Fruit fly (Drosophila melanogaster) whole organism, embryonic: ENCODE results near the gene CG4629.

Source experiments
- Abd-B ChIP-seq: fragments of 200-800 bp; sonication (Bioruptor generic); optimal IDR thresholded peaks from 2 replicates; lab custom pipeline; 2018; ENCODE audit warnings: missing biosample characterization, mild to moderate bottlenecking, missing genetic modification characterization, moderate library complexity
- Antp ChIP-seq: fragments of 200-800 bp; sonication (Bioruptor generic); optimal IDR thresholded peaks from 3 replicates; lab custom pipeline; 2016; ENCODE audit warnings: missing biosample characterization, missing genetic modification characterization
- Asciz ChIP-seq: fragments of 200-800 bp; sonication (Bioruptor generic); optimal IDR thresholded peaks from 2 replicates; lab custom pipeline; 2017; ENCODE audit warnings: missing biosample characterization, mild to moderate bottlenecking, missing genetic modification characterization, missing genetic modification reagents
- CG1024 ChIP-seq: fragments of 200-800 bp; sonication (Bioruptor generic); IDR thresholded peaks from 2 replicates; pipeline ENCODE4 v1.3.6; 2022; ENCODE audit warnings: missing biosample characterization, missing genetic modification characterization
- CG11093 ChIP-seq: fragments of 200-800 bp; sonication (Bioruptor generic); IDR thresholded peaks from 3 replicates; pipeline ENCODE4 v1.3.6; 2022; ENCODE audit warnings: missing biosample characterization, missing genetic modification characterization
- CG15479 ChIP-seq: fragments of 200-800 bp; sonication (Bioruptor generic); optimal IDR thresholded peaks from 3 replicates; lab custom pipeline; 2019; ENCODE audit warnings: missing biosample characterization, mild to moderate bottlenecking, missing genetic modification characterization, moderate library complexity
- CG16813 ChIP-seq: fragments of 200-800 bp; sonication (Bioruptor generic); IDR thresholded peaks from 3 replicates; pipeline ENCODE4 v1.3.6; 2022; ENCODE audit warnings: missing biosample characterization, missing genetic modification characterization; ENCODE audit not compliant: partially characterized antibody
- CG31224 ChIP-seq: fragments of 200-800 bp; sonication (Bioruptor generic); IDR thresholded peaks from 2 replicates; pipeline ENCODE4 v1.3.6; 2022; ENCODE audit warnings: missing biosample characterization, missing genetic modification characterization
- CG31388 ChIP-seq: fragments of 200-800 bp; sonication (Bioruptor generic); optimal IDR thresholded peaks from 2 replicates; lab custom pipeline; 2016; ENCODE audit warnings: missing biosample characterization, missing genetic modification characterization
- CG32532 ChIP-seq: fragments of 200-800 bp; sonication (Bioruptor generic); IDR thresholded peaks from 2 replicates; pipeline ENCODE4 v1.3.6; 2022; ENCODE audit warnings: missing biosample characterization, missing genetic modification characterization
- CG34422 ChIP-seq: fragments of 200-800 bp; sonication (Bioruptor generic); IDR thresholded peaks from 3 replicates; pipeline ENCODE4 v1.3.6; 2022; ENCODE audit warnings: missing biosample characterization, missing genetic modification characterization
- CG4360 ChIP-seq: fragments of 200-800 bp; sonication (Bioruptor generic); IDR thresholded peaks from 2 replicates; pipeline ENCODE4 v1.3.6; 2022; ENCODE audit warnings: missing biosample characterization, missing genetic modification characterization
- CG4404 ChIP-seq: fragments of 200-800 bp; sonication (Bioruptor generic); IDR thresholded peaks from 2 replicates; pipeline ENCODE4 v1.3.6; 2022; ENCODE audit warnings: missing biosample characterization, missing genetic modification characterization
- CG4617 ChIP-seq: fragments of 200-800 bp; sonication (Bioruptor generic); optimal IDR thresholded peaks from 3 replicates; lab custom pipeline; 2016; ENCODE audit warnings: missing biosample characterization, missing genetic modification characterization, borderline replicate concordance
- CG6254 ChIP-seq: fragments of 200-800 bp; sonication (Bioruptor generic); optimal IDR thresholded peaks from 3 replicates; lab custom pipeline; 2017; ENCODE audit warnings: mild to moderate bottlenecking, missing biosample characterization, missing genetic modification reagents, missing genetic modification characterization
- CG7357 ChIP-seq: fragments of 200-800 bp; sonication (Bioruptor generic); IDR thresholded peaks from 3 replicates; pipeline ENCODE4 v1.3.6; 2022; ENCODE audit warnings: missing biosample characterization, missing genetic modification characterization
- Chrac-16 ChIP-seq: fragments of 200-800 bp; sonication (Bioruptor generic); optimal IDR thresholded peaks from 3 replicates; lab custom pipeline; 2016; ENCODE audit warnings: missing biosample characterization, missing genetic modification characterization
- Doc2 ChIP-seq: fragments of 200-800 bp; sonication (Bioruptor generic); IDR thresholded peaks from 2 replicates; pipeline ENCODE4 v1.3.6; 2022; ENCODE audit warnings: missing biosample characterization, missing genetic modification characterization
- Eip74EF ChIP-seq, 2 experiments: fragments of 200-800 bp in 1 of 2; fragments of >200 bp in 1 of 2; sonication (Bioruptor generic) in 1 of 2; optimal IDR thresholded peaks; 2 replicates each; lab custom pipeline; 2017 to 2019; ENCODE audit warnings: missing biosample characterization in 2 of 2, missing genetic modification characterization in 2 of 2, mild to moderate bottlenecking in 1 of 2, moderate library complexity in 1 of 2
- Fer3 ChIP-seq: fragments of 200-800 bp; sonication (Bioruptor generic); optimal IDR thresholded peaks from 2 replicates; lab custom pipeline; 2018; ENCODE audit warnings: missing biosample characterization, mild to moderate bottlenecking, missing genetic modification characterization, moderate library complexity
- Hr3 ChIP-seq: fragments of 200-800 bp; sonication (Bioruptor generic); optimal IDR thresholded peaks from 3 replicates; lab custom pipeline; 2016; ENCODE audit warnings: missing biosample characterization, missing genetic modification characterization
- MESR4 ChIP-seq: fragments of 200-800 bp; sonication (Bioruptor generic); optimal IDR thresholded peaks from 2 replicates; lab custom pipeline; 2018; ENCODE audit warnings: missing biosample characterization, mild to moderate bottlenecking, missing genetic modification characterization, moderate library complexity
- MTF-1 ChIP-seq: fragments of 200-800 bp; sonication (Bioruptor generic); optimal IDR thresholded peaks from 2 replicates; lab custom pipeline; 2018; ENCODE audit warnings: missing biosample characterization, mild to moderate bottlenecking, missing genetic modification characterization, borderline replicate concordance
- Med ChIP-seq: fragments of 200-800 bp; sonication (Bioruptor generic); peaks from one replicate; lab custom pipeline; 2016; ENCODE audit warnings: missing biosample characterization, missing genetic modification characterization, mild to moderate bottlenecking, inconsistent platforms, moderate library complexity
- Nf-YC ChIP-seq: fragments of 200-800 bp; optimal IDR thresholded peaks from 3 replicates; lab custom pipeline; 2019; ENCODE audit warnings: missing biosample characterization, mild to moderate bottlenecking, missing genetic modification characterization, moderate library complexity
- Sin3A ChIP-seq: fragments of >200 bp; optimal IDR thresholded peaks from 2 replicates; lab custom pipeline; 2018
- Six4 ChIP-seq: fragments of 200-800 bp; sonication (Bioruptor generic); optimal IDR thresholded peaks from 2 replicates; lab custom pipeline; 2016; ENCODE audit warnings: missing biosample characterization, missing genetic modification characterization
- Sry-δ ChIP-seq: fragments of 200-800 bp; sonication (Bioruptor generic); optimal IDR thresholded peaks from 2 replicates; lab custom pipeline; 2016; ENCODE audit warnings: missing biosample characterization, missing genetic modification characterization
- TFAM ChIP-seq: fragments of 200-800 bp; sonication (Bioruptor generic); optimal IDR thresholded peaks from 2 replicates; lab custom pipeline; 2017; ENCODE audit warnings: missing biosample characterization, missing genetic modification characterization, inconsistent platforms
- Vsx1 ChIP-seq: fragments of 200-800 bp; sonication (Bioruptor generic); optimal IDR thresholded peaks from 2 replicates; lab custom pipeline; 2017; ENCODE audit warnings: missing biosample characterization, mild to moderate bottlenecking, missing genetic modification characterization, missing genetic modification reagents
- YL-1 ChIP-seq: fragments of 200-800 bp; sonication (Bioruptor generic); optimal IDR thresholded peaks from 3 replicates; lab custom pipeline; 2017; ENCODE audit warnings: missing biosample characterization, mild to moderate bottlenecking, missing genetic modification characterization
- cato ChIP-seq: fragments of 200-800 bp; sonication (Bioruptor generic); optimal IDR thresholded peaks from 2 replicates; lab custom pipeline; 2016; ENCODE audit warnings: missing biosample characterization, missing genetic modification characterization, borderline replicate concordance
- cg ChIP-seq: fragments of 200-800 bp; sonication (Bioruptor generic); optimal IDR thresholded peaks from 3 replicates; lab custom pipeline; 2019; ENCODE audit warnings: missing biosample characterization, mild to moderate bottlenecking, missing genetic modification characterization, moderate library complexity
- crol ChIP-seq: fragments of 200-800 bp; sonication (Bioruptor generic); IDR thresholded peaks from 2 replicates; pipeline ENCODE4 v1.3.6; 2022; ENCODE audit warnings: missing biosample characterization, missing genetic modification characterization
- crp ChIP-seq, 2 experiments: fragments of 200-800 bp; sonication (Bioruptor generic); optimal IDR thresholded peaks; 2 replicates in 1 of 2; 3 replicates in 1 of 2; lab custom pipeline; 2017; ENCODE audit warnings: missing biosample characterization in 2 of 2, missing genetic modification characterization in 2 of 2, mild to moderate bottlenecking in 1 of 2, moderate library complexity in 1 of 2
- dan ChIP-seq: fragments of 200-800 bp; sonication (Bioruptor generic); IDR thresholded peaks from 2 replicates; pipeline ENCODE4 v1.3.6; 2022; ENCODE audit warnings: missing biosample characterization, missing genetic modification characterization
- dati ChIP-seq: fragments of 200-800 bp; sonication (Bioruptor generic); IDR thresholded peaks from 2 replicates; pipeline ENCODE4 v1.3.6; 2022; ENCODE audit warnings: missing biosample characterization, missing genetic modification characterization
- dimm ChIP-seq: fragments of 200-800 bp; sonication (Bioruptor generic); IDR thresholded peaks from 2 replicates; pipeline ENCODE4 v1.3.6; 2022; ENCODE audit warnings: missing biosample characterization, missing genetic modification characterization
- gce ChIP-seq: fragments of 200-800 bp; sonication (Bioruptor generic); IDR thresholded peaks from 3 replicates; pipeline ENCODE4 v1.3.6; 2022; ENCODE audit warnings: missing biosample characterization, missing genetic modification characterization
- gcm ChIP-seq: fragments of 200-800 bp; sonication (Bioruptor generic); optimal IDR thresholded peaks from 2 replicates; lab custom pipeline; 2019; ENCODE audit warnings: missing biosample characterization, mild to moderate bottlenecking, missing genetic modification characterization, moderate library complexity
- lilli ChIP-seq: fragments of 200-800 bp; sonication (Bioruptor generic); optimal IDR thresholded peaks from 3 replicates; lab custom pipeline; 2016; ENCODE audit warnings: missing biosample characterization, missing genetic modification characterization
- nau ChIP-seq: fragments of 200-800 bp; sonication (Bioruptor generic); optimal IDR thresholded peaks from 3 replicates; lab custom pipeline; 2017; ENCODE audit warnings: missing biosample characterization, mild to moderate bottlenecking, missing genetic modification characterization, missing genetic modification reagents
- phol ChIP-seq: fragments of 200-800 bp; sonication (Bioruptor generic); optimal IDR thresholded peaks from 3 replicates; lab custom pipeline; 2018; ENCODE audit warnings: missing biosample characterization, mild to moderate bottlenecking, missing genetic modification characterization, moderate library complexity
- pum ChIP-seq: fragments of 200-800 bp; sonication (Bioruptor generic); optimal IDR thresholded peaks from 2 replicates; lab custom pipeline; 2016; ENCODE audit warnings: missing biosample characterization, missing genetic modification characterization
- ranshi ChIP-seq: fragments of 200-800 bp; sonication (Bioruptor generic); IDR thresholded peaks from 2 replicates; pipeline ENCODE4 v1.3.6; 2022; ENCODE audit warnings: missing biosample characterization, missing genetic modification characterization
- trh ChIP-seq: fragments of 200-800 bp; sonication (Bioruptor generic); optimal IDR thresholded peaks from 2 replicates; lab custom pipeline; 2016; ENCODE audit warnings: missing biosample characterization, missing genetic modification characterization
- twi ChIP-seq: fragments of 200-800 bp; optimal IDR thresholded peaks from 2 replicates; lab custom pipeline; 2019; ENCODE audit warnings: missing biosample characterization, mild to moderate bottlenecking, missing genetic modification characterization, moderate library complexity

CG4629 gene

DNA sequence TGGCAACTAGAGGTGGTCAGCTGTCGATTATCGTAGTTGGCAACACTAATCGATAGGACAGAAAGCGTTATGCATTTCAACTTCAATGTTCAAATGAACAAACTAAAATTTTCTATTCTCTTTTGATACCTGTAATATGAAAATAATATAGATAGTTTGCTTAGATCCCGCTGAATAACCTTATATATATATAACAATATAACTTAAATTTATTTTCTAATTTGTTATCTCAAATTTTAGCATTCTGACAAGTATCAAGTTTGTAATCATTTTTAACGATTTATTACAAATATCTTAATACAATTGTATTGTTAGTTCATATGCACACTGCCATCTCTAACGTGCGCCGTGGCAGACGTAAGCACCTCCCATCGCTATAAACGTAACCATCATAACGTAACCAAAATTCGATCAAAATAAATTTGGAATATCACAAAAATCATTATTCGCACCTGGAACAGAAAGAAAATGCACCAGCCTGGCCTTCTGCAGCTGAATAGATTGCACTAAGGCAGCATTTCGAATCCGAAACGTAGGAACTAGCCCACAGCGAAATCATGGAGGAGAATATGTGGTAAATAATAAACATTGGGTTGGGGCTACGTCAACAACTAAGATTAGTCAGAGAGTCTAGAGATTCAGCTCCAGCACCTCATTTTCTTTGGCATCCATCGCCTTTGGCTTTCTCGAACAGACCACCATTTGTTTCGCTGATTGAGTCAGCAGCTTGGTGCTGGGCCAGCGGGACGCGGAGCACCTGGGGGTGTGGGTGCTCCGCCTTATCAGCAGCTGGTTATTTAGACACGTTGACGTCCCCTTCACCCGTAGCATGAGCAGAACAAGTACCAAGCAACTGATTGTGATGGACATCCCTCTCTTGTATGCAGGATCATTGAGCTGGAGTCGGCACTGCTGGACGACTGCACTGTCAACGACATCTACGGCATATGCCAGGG, 26.9 kb upstream of the CG4629 start, which contains the start of the genes Pino and TBC1D23 (continued):
- TF ChIP-seq dimm (GFP tag; lab: Robert Waterston, UW), result 0 out of 2 replicates have a peak, but pooled peaks have one; percentile 12
- TF ChIP-seq MTF-1 (GFP tag; lab: Kevin White, UChicago), result no peak
- TF ChIP-seq CG11093 (GFP tag; lab: Robert Waterston, UW), result no peak
- TF ChIP-seq Nf-YC (tag; lab: Kevin White, UChicago), result peak; percentile 67
- peak; percentile 73; the same call in 2 of the 3 replicates for TF ChIP-seq CG16813 (GFP tag; lab: Robert Waterston, UW)
- peak; percentile 39 for TF ChIP-seq Six4 (GFP tag; lab: Kevin White, UChicago)
- TF ChIP-seq twi (tag; lab: Kevin White, UChicago), result peak; percentile 49
- peak; percentile 59 for TF ChIP-seq Fer3
- TF ChIP-seq trh (GFP tag; lab: Kevin White, UChicago), result peak; percentile 28
- TF ChIP-seq Asciz (GFP tag; lab: Kevin White, UChicago), result peak; percentile 19
- TF ChIP-seq Vsx1 (GFP tag; lab: Kevin White, UChicago), result peak; percentile 19
- TF ChIP-seq CG1024 (GFP tag; lab: Robert Waterston, UW), result 0 out of 2 replicates have a peak, but pooled peaks have one; percentile 34
- peak; percentile 80 for TF ChIP-seq phol (tag; lab: Kevin White, UChicago)
- peak; percentile 84 for TF ChIP-seq Sry-δ (GFP tag; lab: Kevin White, UChicago)
- TF ChIP-seq dan (GFP tag; lab: Robert Waterston, UW), result no peak
- peak; percentile 25 for TF ChIP-seq CG31388 (GFP tag; lab: Kevin White, UChicago)
- peak; percentile 81 for TF ChIP-seq CG32532
- TF ChIP-seq dati (GFP tag; lab: Robert Waterston, UW), result no peak
- TF ChIP-seq CG4404, result peak; percentile 63
- TF ChIP-seq Hr3 (GFP tag; lab: Kevin White, UChicago), result peak; percentile 82
- TF ChIP-seq ranshi (GFP tag; lab: Robert Waterston, UW), result peak; percentile 71; the same call in 1 of the 2 replicates
- peak; percentile 74 for TF ChIP-seq Abd-B (GFP tag; lab: Kevin White, UChicago)
- TF ChIP-seq CG31224 (GFP tag; lab: Robert Waterston, UW), result peak; percentile 61
- peak; percentile 37 for TF ChIP-seq gcm (GFP tag; lab: Kevin White, UChicago)
- peak; percentile 26 for TF ChIP-seq cato (GFP tag; lab: Kevin White, UChicago)
- TF ChIP-seq Med (GFP tag; lab: Kevin White, UChicago), result peak; percentile 88
- TF ChIP-seq CG6254 (GFP tag; lab: Kevin White, UChicago), result no peak
- TF ChIP-seq gce (GFP tag; lab: Robert Waterston, UW), result no peak
- TF ChIP-seq pum, result peak; percentile 9
- TF ChIP-seq lilli (GFP tag; lab: Kevin White, UChicago), result peak; percentile 78

dm6 chr2L:1128344-1128931, 26.1 kb upstream of the CG4629 start:
- peak in 1 of 2 experiments; percentile 64 for TF ChIP-seq crp (GFP tag; optimal IDR thresholded peaks at IDR 0.05; lab: Kevin White, UChicago)
- TF ChIP-seq Doc2 (GFP tag; lab: Robert Waterston, UW), result no peak
- peak; percentile 37 for TF ChIP-seq CG15479 (GFP tag; lab: Kevin White, UChicago)
- TF ChIP-seq TFAM (GFP tag; lab: Kevin White, UChicago), result no peak
- TF ChIP-seq YL-1 (GFP tag; lab: Kevin White, UChicago), result peak; percentile 30
- 0 out of 2 replicates have a peak, but pooled peaks have one; percentile 2 for TF ChIP-seq CG4360
- peak; percentile 97 for TF ChIP-seq crol (GFP tag; lab: Robert Waterston, UW)
- TF ChIP-seq Eip74EF (GFP tag; optimal IDR thresholded peaks at IDR 0.05; lab: Kevin White, UChicago), result no peak
- peak; percentile 14 for TF ChIP-seq Sin3A (lab: Kevin White, UChicago)
- no peak for TF ChIP-seq Antp (GFP tag; lab: Kevin White, UChicago)
- no peak for TF ChIP-seq Chrac-16 (GFP tag; lab: Kevin White, UChicago)
- no peak for TF ChIP-seq nau (GFP tag; lab: Kevin White, UChicago)
- peak; percentile 43; the same call in 1 of the 3 replicates for TF ChIP-seq CG34422
- TF ChIP-seq CG7357 (GFP tag; lab: Robert Waterston, UW), result no peak
- peak; percentile 22 for TF ChIP-seq cg (GFP tag; lab: Kevin White, UChicago)
- peak; percentile 20 for TF ChIP-seq CG4617 (GFP tag; lab: Kevin White, UChicago)
- peak; percentile 51 for TF ChIP-seq MESR4 (GFP tag; lab: Kevin White, UChicago)
